Fruit fly (Drosophila melanogaster): ENCODE results near the gene CG13138.

CG13138 gene

DNA sequence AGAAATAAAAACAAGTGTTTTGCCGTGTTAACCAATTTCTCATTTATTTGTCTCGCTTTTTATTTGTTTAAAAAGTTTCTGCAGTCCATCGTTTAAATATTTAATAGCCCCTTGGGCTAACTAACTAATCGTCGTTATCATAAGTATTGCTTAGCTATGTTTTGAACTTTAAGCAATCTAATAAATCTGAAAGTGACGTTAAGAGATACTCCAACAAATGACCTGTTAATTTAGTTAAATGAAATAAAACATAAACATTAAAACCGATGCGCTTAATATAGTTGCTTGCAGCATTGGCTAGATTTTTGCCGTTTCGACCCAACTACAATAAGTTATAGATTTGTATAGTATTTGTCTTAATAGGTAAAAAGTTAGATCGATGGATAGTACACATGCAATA is 40.0 kb downstream of the CG13138 start:
- TF ChIP-seq CG17801 (GFP tag; optimal IDR thresholded peaks at IDR 0.05; ENCODE audit: partially characterized antibody) = no peak

DNA sequence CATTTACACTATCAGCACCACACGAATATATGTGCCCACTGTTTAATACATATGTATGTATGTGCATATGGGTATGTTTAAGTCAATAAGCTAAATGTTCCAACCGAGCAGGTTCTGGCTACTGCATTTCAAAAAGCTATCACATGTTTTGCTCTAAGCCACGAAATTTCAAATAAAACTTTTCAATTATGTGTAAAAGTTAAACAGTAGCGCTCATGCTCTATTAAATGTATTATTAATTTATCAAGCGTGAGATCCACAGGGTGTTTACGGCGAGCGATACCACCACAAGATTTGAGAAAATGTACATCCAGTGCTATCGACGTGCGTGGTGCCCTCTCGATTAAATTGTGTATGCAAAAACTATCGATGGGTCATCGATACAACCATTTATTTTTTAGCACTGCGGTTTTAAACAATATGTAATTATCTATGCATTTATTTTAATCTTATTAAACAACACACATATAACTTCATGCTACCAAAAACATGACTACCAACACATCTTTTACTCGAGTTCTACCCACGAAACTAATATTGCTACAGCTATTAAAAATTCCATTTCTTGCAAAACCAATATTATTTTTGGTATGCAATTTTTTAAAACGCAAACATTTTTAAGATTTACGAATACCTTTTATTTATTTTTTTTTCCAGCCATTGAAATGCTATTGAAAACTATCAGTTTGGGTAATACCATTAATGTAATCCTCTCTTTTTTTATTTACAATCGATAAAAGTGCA is 40.9 kb downstream of the CG13138 start, which contains the start of gene Pten:
Gene Pten (minus strand): TSS at position 300 of the 744 bp plus-strand sequence.
- peak; percentile 26 for TF ChIP-seq CG17801 (GFP tag; optimal IDR thresholded peaks at IDR 0.05; ENCODE audit: partially characterized antibody)

DNA sequence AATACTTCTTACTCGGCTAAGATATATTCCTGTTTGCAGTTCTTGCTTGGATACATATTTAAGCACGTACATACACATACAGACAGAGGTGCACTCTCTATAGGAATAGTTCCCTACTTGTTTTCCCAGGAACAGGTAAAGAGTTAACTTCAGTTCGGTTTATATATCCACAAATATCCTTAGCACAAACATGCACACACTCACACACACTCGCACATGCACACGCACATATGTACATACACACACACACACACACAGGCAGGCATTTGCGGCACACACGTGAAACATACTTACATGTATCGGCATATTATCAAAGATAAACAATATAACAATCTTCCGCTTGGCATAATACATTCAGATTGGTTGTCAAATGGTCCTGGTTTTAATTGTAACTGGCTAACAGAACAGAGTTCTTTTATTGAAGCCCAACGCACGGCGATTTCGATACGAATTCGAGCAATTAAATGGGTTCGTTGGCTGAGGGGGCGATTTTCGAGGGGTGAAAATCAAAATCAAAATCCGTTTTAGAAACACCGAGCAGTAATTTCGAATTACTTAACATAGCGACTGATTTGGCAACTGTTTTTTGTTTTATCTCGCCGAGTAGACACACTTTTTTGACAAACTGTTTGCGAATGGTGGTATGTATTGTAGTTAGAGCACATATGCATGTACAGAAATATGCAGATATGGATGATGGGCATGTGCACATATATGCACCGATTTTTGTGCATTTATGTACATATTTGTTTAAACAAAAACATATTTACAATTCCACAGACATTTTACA is 41.7 kb downstream of the CG13138 start:
- TF ChIP-seq CG17801 (GFP tag; optimal IDR thresholded peaks at IDR 0.05; ENCODE audit: partially characterized antibody) = no peak

DNA sequence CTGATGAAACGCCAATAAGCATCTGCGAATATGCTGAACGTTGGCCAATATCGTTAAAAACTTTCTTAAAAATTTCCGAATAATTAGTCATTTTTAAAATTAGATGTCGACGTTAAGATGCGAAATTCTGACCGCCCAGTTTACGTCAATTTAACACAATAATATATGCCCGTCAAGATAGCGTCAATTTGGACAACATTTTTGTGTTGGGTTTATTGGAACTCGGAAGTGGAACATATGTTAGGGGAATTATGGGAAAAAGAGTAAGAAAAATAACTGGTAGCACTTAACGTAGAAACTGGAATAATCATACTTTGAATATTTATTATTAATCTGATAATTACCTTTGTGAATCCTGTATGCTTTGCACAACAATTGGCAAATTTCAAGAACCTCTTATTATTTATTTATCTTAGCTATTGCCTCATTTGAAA is 46.1 kb downstream of the CG13138 start, which contains the start of gene CG5676:
Gene CG5676 (minus strand): TSS at position 167 of the 434 bp plus-strand sequence.
- peak; percentile 11 for TF ChIP-seq CG17801 (GFP tag; optimal IDR thresholded peaks at IDR 0.05; ENCODE audit: partially characterized antibody)

- no peak for TF ChIP-seq CG17801 (GFP tag; optimal IDR thresholded peaks at IDR 0.05; ENCODE audit: partially characterized antibody)
Observed at dm6 chr2L:10251592-10251991, 50.2 kb downstream of the CG13138 start, which contains the start of gene Ror. TSS of gene Ror (plus strand) at chr2L:10251843.

DNA sequence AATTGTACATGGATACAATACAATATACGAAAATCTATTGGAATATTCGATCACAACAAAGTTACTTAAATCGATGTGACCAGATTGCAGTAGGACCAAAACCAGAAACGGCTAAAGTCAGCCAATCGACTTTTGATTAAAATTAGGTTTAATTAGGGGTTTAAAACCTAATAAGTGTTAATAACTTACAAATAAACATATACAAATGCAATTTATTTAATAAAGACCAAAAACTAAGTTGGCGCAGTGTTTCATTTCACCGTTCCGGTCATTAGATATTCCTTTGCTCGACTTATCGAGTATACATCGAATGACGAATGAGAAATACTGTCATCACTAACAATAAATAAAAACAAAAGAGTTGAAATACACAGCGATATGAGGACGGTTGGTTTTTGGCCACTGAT is 51.4 kb downstream of the CG13138 start, which contains the start of the genes bsk and CG31717:
Gene bsk (minus strand): TSS at position 61 of the 407 bp plus-strand sequence.
Gene CG31717 (plus strand): TSS at position 297 of the 407 bp plus-strand sequence.
- TF ChIP-seq CG17801 (GFP tag; optimal IDR thresholded peaks at IDR 0.05; ENCODE audit: partially characterized antibody) = peak; percentile 51

All from ovary, adult (tissue).